Fruit fly (Drosophila melanogaster) whole organism, wandering third instar larva: ENCODE measurements around the gene Cyp28d1.

Experiments used
- Abd-B ChIP-seq: fragments of >200 bp; optimal IDR thresholded peaks from 2 replicates; lab custom pipeline; 2017; ENCODE audit warnings: missing biosample characterization, missing genetic modification characterization
- Hnf4 ChIP-seq: fragments of 200-800 bp; sonication (Bioruptor generic); optimal IDR thresholded peaks from 2 replicates; lab custom pipeline; 2016; ENCODE audit warnings: missing biosample characterization, mild to moderate bottlenecking, missing genetic modification characterization
- Rel ChIP-seq, 2 experiments: fragments of 200-800 bp; sonication (Bioruptor generic) in 1 of 2; optimal IDR thresholded peaks; 2 replicates in 1 of 2; 3 replicates in 1 of 2; lab custom pipeline; 2016 to 2019; ENCODE audit warnings: mild to moderate bottlenecking in 2 of 2, missing biosample characterization in 2 of 2, missing genetic modification characterization in 2 of 2, moderate library complexity in 1 of 2
- Sp1 ChIP-seq: fragments of 200-800 bp; sonication (Bioruptor generic); optimal IDR thresholded peaks from 3 replicates; lab custom pipeline; 2019; ENCODE audit warnings: missing biosample characterization, mild to moderate bottlenecking, missing genetic modification characterization, moderate library complexity
- dl ChIP-seq, 2 experiments: fragments of 175-275, 200-275 bp in 1 of 2; fragments of 200-275 bp in 1 of 2; sonication (Bioruptor generic); optimal IDR thresholded peaks; lab custom pipeline; 2018; ENCODE audit warnings: mild to moderate bottlenecking in 2 of 2, missing biosample characterization in 2 of 2, missing genetic modification characterization in 2 of 2, moderate library complexity in 2 of 2; ENCODE audit not compliant: partially characterized antibody in 2 of 2, insufficient read depth in 1 of 2
- dmrt93B ChIP-seq: fragments of 200-800 bp; sonication (Bioruptor generic); optimal IDR thresholded peaks from 2 replicates; lab custom pipeline; 2018; ENCODE audit warnings: missing biosample characterization, mild to moderate bottlenecking, missing genetic modification characterization
- fru ChIP-seq: fragments of 200-800 bp; sonication (Bioruptor generic); optimal IDR thresholded peaks from 3 replicates; lab custom pipeline; 2016; ENCODE audit warnings: missing biosample characterization, mild to moderate bottlenecking, missing genetic modification characterization
- h ChIP-seq: fragments of 200-800 bp; sonication (Bioruptor generic); optimal IDR thresholded peaks from 3 replicates; lab custom pipeline; 2016; ENCODE audit warnings: missing biosample characterization, mild to moderate bottlenecking, missing genetic modification characterization
- jim ChIP-seq: fragments of 175-275, 200-325 bp; sonication (Bioruptor generic); optimal IDR thresholded peaks from 2 replicates; lab custom pipeline; 2016; ENCODE audit warnings: missing biosample characterization, mild to moderate bottlenecking, missing genetic modification characterization
- pan ChIP-seq: fragments of >200 bp; optimal IDR thresholded peaks from 2 replicates; lab custom pipeline; 2017
- usp ChIP-seq: fragments of >200 bp; optimal IDR thresholded peaks from 2 replicates; lab custom pipeline; 2017; ENCODE audit warnings: missing biosample characterization, missing genetic modification characterization

DNA sequence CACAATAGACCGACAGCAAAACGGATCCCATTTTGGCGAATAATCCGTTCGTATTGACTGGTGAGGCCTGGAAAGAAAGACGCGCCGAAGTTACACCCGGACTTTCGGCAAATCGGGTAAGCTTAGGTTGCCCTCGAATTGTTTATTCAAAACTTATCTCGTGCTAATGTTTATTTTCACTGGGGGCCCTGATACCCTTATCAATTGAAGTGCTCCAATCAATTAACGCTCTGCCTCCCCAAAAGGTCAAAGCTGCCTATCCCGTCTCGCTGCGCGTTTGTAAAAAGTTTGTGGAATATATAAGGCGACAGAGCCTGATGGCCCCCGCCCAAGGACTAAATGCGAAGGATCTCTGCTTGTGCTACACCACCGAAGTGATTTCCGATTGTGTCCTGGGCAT, 686 bp downstream of the Cyp28d1 start:
- TF ChIP-seq dl (GFP tag; optimal IDR thresholded peaks at IDR 0.05; lab: Kevin White, UChicago; ENCODE audit: insufficient read depth in 1 of 2, partially characterized antibody in 2 of 2) (no peak), pan (lab: Kevin White, UChicago) (no peak), jim (GFP tag; lab: Kevin White, UChicago) (no peak), usp (no peak), h (no peak), fru (GFP tag; lab: Kevin White, UChicago) (no peak), Sp1 (GFP tag; lab: Kevin White, UChicago) (no peak), Rel (GFP tag; optimal IDR thresholded peaks at IDR 0.05; lab: Kevin White, UChicago) (no peak), Rel (tag; optimal IDR thresholded peaks at IDR 0.05; lab: Kevin White, UChicago) (no peak), Abd-B (GFP tag; lab: Kevin White, UChicago) (no peak), Hnf4 (GFP tag; lab: Kevin White, UChicago) (no peak), dmrt93B (GFP tag; lab: Kevin White, UChicago) (no peak)
